Worm (Caenorhabditis elegans) whole organism, young adult: Measurements from ENCODE around the gene F35H10.5.

ENCODE experiments used
- F22D6.2 ChIP-seq: sonication (generic microtip); optimal IDR thresholded peaks from 2 replicates; lab custom pipeline; 2016; ENCODE audit warnings: mild to moderate bottlenecking, missing genetic modification characterization, missing compliant biosample characterization
- F23B12.7 ChIP-seq: sonication (generic microtip); optimal IDR thresholded peaks from 2 replicates; lab custom pipeline; 2017; ENCODE audit warnings: missing genetic modification characterization, mild to moderate bottlenecking, missing compliant biosample characterization, antibody characterized with exemption, moderate library complexity; ENCODE audit not compliant: insufficient read depth
- F37B4.10 ChIP-seq: fragments of 200-800 bp; sonication (Bioruptor generic); IDR thresholded peaks from 2 replicates; pipeline ENCODE4 v1.3.6; 2022; ENCODE audit warnings: missing genetic modification characterization, missing compliant biosample characterization
- F39B2.1 ChIP-seq: fragments of 200-800 bp; sonication (Bioruptor generic); IDR thresholded peaks from 2 replicates; pipeline ENCODE4 v1.3.6; 2022; ENCODE audit warnings: missing genetic modification reagents, missing genetic modification characterization, missing compliant biosample characterization
- K11D2.4 ChIP-seq: fragments of 200-800 bp; sonication (Bioruptor generic); IDR thresholded peaks from 2 replicates; pipeline ENCODE4 v1.3.6; 2022; ENCODE audit warnings: missing genetic modification reagents, missing genetic modification characterization, missing compliant biosample characterization
- T26A5.8 ChIP-seq: sonication (generic microtip); optimal IDR thresholded peaks from 2 replicates; lab custom pipeline; 2016; ENCODE audit warnings: missing genetic modification characterization, missing compliant biosample characterization
- ama-1 ChIP-seq, 3 experiments: fragments of 150-350 bp in 1 of 3; sonication (generic microtip) in 2 of 3; optimal IDR thresholded peaks; 2 replicates each; lab custom pipeline; 2014 to 2018; ENCODE audit warnings: missing biosample characterization in 2 of 3, missing genetic modification characterization in 2 of 3, missing genetic modification reagents in 2 of 3
- aptf-3 ChIP-seq: fragments of 200-800 bp; sonication (Bioruptor generic); IDR thresholded peaks from 2 replicates; pipeline ENCODE4 v1.3.6; 2022; ENCODE audit warnings: missing genetic modification characterization, missing compliant biosample characterization
- attf-5 ChIP-seq: fragments of 200-800 bp; sonication (Bioruptor generic); optimal IDR thresholded peaks from 2 replicates; lab custom pipeline; 2018; ENCODE audit warnings: mild to moderate bottlenecking, missing genetic modification characterization, missing compliant biosample characterization
- cebp-1 ChIP-seq, 2 experiments: fragments of 200-800 bp in 1 of 2; sonication (Bioruptor generic) in 1 of 2; sonication (generic microtip) in 1 of 2; IDR thresholded peaks in 1 of 2; optimal IDR thresholded peaks in 1 of 2; 2 replicates each; pipeline versions ENCODE4 v1.3.6 to Lab custom; 2017 to 2022; ENCODE audit warnings: missing compliant biosample characterization in 2 of 2, missing genetic modification characterization in 2 of 2, mild to moderate bottlenecking in 1 of 2, missing genetic modification reagents in 1 of 2, moderate library complexity in 1 of 2
- ceh-27 ChIP-seq: fragments of 200-800 bp; sonication (Bioruptor generic); optimal IDR thresholded peaks from 2 replicates; lab custom pipeline; 2018; ENCODE audit warnings: mild to moderate bottlenecking, missing genetic modification characterization, moderate library complexity, missing compliant biosample characterization
- ceh-58 ChIP-seq: fragments of 200-800 bp; sonication (Bioruptor generic); IDR thresholded peaks from 2 replicates; pipeline ENCODE4 v1.3.6; 2022; ENCODE audit warnings: missing genetic modification characterization, missing compliant biosample characterization
- die-1 ChIP-seq: sonication (generic microtip); optimal IDR thresholded peaks from 2 replicates; lab custom pipeline; 2016; ENCODE audit warnings: missing genotype, mild to moderate bottlenecking, missing genetic modification characterization, missing compliant biosample characterization
- egrh-3 ChIP-seq: fragments of 200-800 bp; sonication (Bioruptor generic); IDR thresholded peaks from 2 replicates; pipeline ENCODE4 v1.3.6; 2022; ENCODE audit warnings: missing genetic modification reagents, missing genetic modification characterization, missing compliant biosample characterization
- ekl-4 ChIP-seq: fragments of 200-800 bp; sonication (Bioruptor generic); IDR thresholded peaks from 2 replicates; pipeline ENCODE4 v1.3.6; 2022; ENCODE audit warnings: missing genetic modification reagents, missing genetic modification characterization, missing compliant biosample characterization
- ets-4 ChIP-seq: fragments of 200-800 bp; sonication (Bioruptor generic); optimal IDR thresholded peaks from 2 replicates; lab custom pipeline; 2018; ENCODE audit warnings: mild to moderate bottlenecking, missing genetic modification characterization, missing compliant biosample characterization
- hlh-12 ChIP-seq: sonication (generic microtip); optimal IDR thresholded peaks from 2 replicates; lab custom pipeline; 2016; ENCODE audit warnings: missing genetic modification characterization, missing compliant biosample characterization
- hmg-20 ChIP-seq: fragments of 200-800 bp; sonication (Bioruptor generic); IDR thresholded peaks from 2 replicates; pipeline ENCODE4 v1.3.6; 2022; ENCODE audit warnings: missing genetic modification reagents, missing genetic modification characterization, missing compliant biosample characterization
- let-607 ChIP-seq, 2 experiments: fragments of 200-800 bp in 1 of 2; sonication (Bioruptor generic) in 1 of 2; sonication (generic microtip) in 1 of 2; optimal IDR thresholded peaks; 2 replicates each; lab custom pipeline; 2016 to 2018; ENCODE audit warnings: mild to moderate bottlenecking in 2 of 2, missing compliant biosample characterization in 2 of 2, missing genetic modification characterization in 2 of 2, moderate library complexity in 2 of 2, missing genotype in 1 of 2
- lin-54 ChIP-seq: fragments of 200-800 bp; sonication (Bioruptor generic); optimal IDR thresholded peaks from 2 replicates; lab custom pipeline; 2018; ENCODE audit warnings: mild to moderate bottlenecking, missing genetic modification characterization, missing compliant biosample characterization
- madf-3 ChIP-seq: fragments of 200-800 bp; sonication (Bioruptor generic); IDR thresholded peaks from 2 replicates; pipeline ENCODE4 v1.3.6; 2022; ENCODE audit warnings: missing genetic modification reagents, missing genetic modification characterization, missing compliant biosample characterization
- madf-6 ChIP-seq: fragments of 200-800 bp; sonication (Bioruptor generic); IDR thresholded peaks from 2 replicates; pipeline ENCODE4 v1.3.6; 2022; ENCODE audit warnings: missing genetic modification reagents, missing genetic modification characterization, missing compliant biosample characterization
- nhr-120 ChIP-seq: fragments of 200-800 bp; sonication (Bioruptor generic); IDR thresholded peaks from 2 replicates; pipeline ENCODE4 v1.3.6; 2022; ENCODE audit warnings: missing genetic modification characterization, missing compliant biosample characterization
- nhr-27 ChIP-seq: fragments of 200-800 bp; sonication (Bioruptor generic); optimal IDR thresholded peaks from 2 replicates; lab custom pipeline; 2018; ENCODE audit warnings: mild to moderate bottlenecking, missing genetic modification characterization, moderate library complexity, missing compliant biosample characterization
- nhr-90 ChIP-seq: sonication (generic microtip); optimal IDR thresholded peaks from 2 replicates; lab custom pipeline; 2016; ENCODE audit warnings: missing genotype, mild to moderate bottlenecking, missing genetic modification characterization, missing compliant biosample characterization
- pbrm-1 ChIP-seq: fragments of 200-800 bp; sonication (Bioruptor generic); IDR thresholded peaks from 2 replicates; pipeline ENCODE4 v1.3.6; 2022; ENCODE audit warnings: missing genetic modification reagents, missing genetic modification characterization, missing compliant biosample characterization
- rcor-1 ChIP-seq: fragments of 200-800 bp; sonication (Bioruptor generic); IDR thresholded peaks from 2 replicates; pipeline ENCODE4 v1.3.6; 2022; ENCODE audit warnings: missing genetic modification reagents, missing genetic modification characterization, missing compliant biosample characterization
- sea-2 ChIP-seq: fragments of 200-800 bp; sonication (Bioruptor generic); IDR thresholded peaks from 2 replicates; pipeline ENCODE4 v1.3.6; 2022; ENCODE audit warnings: missing genetic modification characterization, missing compliant biosample characterization
- somi-1 ChIP-seq: fragments of 200-800 bp; sonication (Bioruptor generic); optimal IDR thresholded peaks from 2 replicates; lab custom pipeline; 2018; ENCODE audit warnings: mild to moderate bottlenecking, missing genetic modification characterization, missing compliant biosample characterization
- tbx-9 ChIP-seq: sonication (generic microtip); optimal IDR thresholded peaks from 2 replicates; lab custom pipeline; 2016; ENCODE audit warnings: borderline replicate concordance, missing genetic modification characterization, inconsistent platforms, missing compliant biosample characterization
- unc-130 ChIP-seq: sonication (generic microtip); optimal IDR thresholded peaks from 2 replicates; lab custom pipeline; 2016; ENCODE audit warnings: missing genetic modification reagents, missing genetic modification characterization, missing compliant biosample characterization
- zfh-2 ChIP-seq: fragments of 200-800 bp; sonication (Bioruptor generic); conservative IDR thresholded peaks from 2 replicates; pipeline ENCODE4 v1.3.6; 2022; ENCODE audit warnings: missing genetic modification reagents, missing genetic modification characterization, missing compliant biosample characterization
- ztf-18 ChIP-seq: sonication (generic microtip); optimal IDR thresholded peaks from 2 replicates; lab custom pipeline; 2016; ENCODE audit warnings: missing genotype, mild to moderate bottlenecking, missing genetic modification characterization, missing compliant biosample characterization
- ztf-26 ChIP-seq: sonication (generic microtip); optimal IDR thresholded peaks from 2 replicates; lab custom pipeline; 2017; ENCODE audit warnings: missing genetic modification characterization, missing compliant biosample characterization
- ztf-28 ChIP-seq: fragments of 200-800 bp; sonication (Bioruptor generic); IDR thresholded peaks from 2 replicates; pipeline ENCODE4 v1.3.6; 2022; ENCODE audit warnings: missing genetic modification reagents, missing genetic modification characterization, missing compliant biosample characterization

F35H10.5 gene

DNA sequence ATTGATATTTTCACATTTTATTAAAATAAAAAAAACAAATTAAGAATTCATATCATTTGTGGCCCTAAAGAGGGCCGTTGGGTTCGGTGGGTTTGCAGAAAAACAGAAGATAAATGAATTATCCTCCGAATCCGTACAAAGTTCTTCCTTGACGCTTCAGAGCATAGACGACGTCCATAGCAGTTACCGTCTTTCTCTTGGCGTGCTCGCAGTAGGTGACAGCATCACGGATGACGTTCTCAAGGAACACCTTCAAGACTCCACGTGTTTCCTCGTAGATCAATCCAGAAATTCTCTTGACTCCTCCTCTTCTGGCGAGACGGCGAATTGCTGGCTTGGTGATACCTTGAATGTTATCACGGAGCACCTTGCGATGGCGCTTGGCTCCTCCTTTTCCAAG, 33.0 kb downstream of the F35H10.5 start:
- TF ChIP-seq nhr-27 (tag; lab: Kevin White, UChicago) (no peak), let-607 (tag; optimal IDR thresholded peaks at IDR 0.05; lab: Kevin White, UChicago) (no peak), ceh-27 (GFP tag; lab: Kevin White, UChicago) (no peak), F23B12.7 (tag; lab: Kevin White, UChicago) (no peak), somi-1 (GFP tag; lab: Kevin White, UChicago) (no peak), zfh-2 (GFP tag; lab: Robert Waterston, UW) (no peak), F37B4.10 (GFP tag; lab: Robert Waterston, UW) (no peak), rcor-1 (GFP tag; lab: Robert Waterston, UW) (no peak), cebp-1 (GFP tag; IDR thresholded peaks at IDR 0.05; lab: Robert Waterston, UW) (no peak), cebp-1 (tag; optimal IDR thresholded peaks at IDR 0.05; lab: Kevin White, UChicago) (no peak), ceh-58 (GFP tag; lab: Robert Waterston, UW) (no peak), K11D2.4 (GFP tag; lab: Robert Waterston, UW) (no peak), ztf-18 (tag; lab: Kevin White, UChicago) (no peak), ama-1 (optimal IDR thresholded peaks at IDR 0.05; lab: Kevin White, UChicago) (no peak), ama-1 (GFP tag; optimal IDR thresholded peaks at IDR 0.05; lab: Kevin White, UChicago) (no peak), madf-3 (no peak), madf-6 (GFP tag; lab: Robert Waterston, UW) (no peak)

DNA sequence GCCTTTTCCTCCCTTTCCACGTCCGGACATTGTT, 33.2 kb downstream of the F35H10.5 start, which contains the start of gene his-31:
Gene his-31 (minus strand): TSS at position 30 of the 34 bp plus-strand sequence.
- TF ChIP-seq attf-5 (no peak), lin-54 (GFP tag; lab: Kevin White, UChicago) (no peak), nhr-120 (GFP tag; lab: Robert Waterston, UW) (no peak), somi-1 (GFP tag; lab: Kevin White, UChicago) (no peak), unc-130 (GFP tag; lab: Kevin White, UChicago) (no peak), sea-2 (GFP tag; lab: Robert Waterston, UW) (no peak), aptf-3 (GFP tag; lab: Robert Waterston, UW) (no peak)

- TF ChIP-seq pbrm-1 (GFP tag; lab: Robert Waterston, UW), result peak; percentile 44; the same call in 1 of the 2 replicates
- peak; percentile 49; the same call in 1 of the 2 replicates for TF ChIP-seq egrh-3 (GFP tag; lab: Robert Waterston, UW)
- no peak for TF ChIP-seq hmg-20 (GFP tag; lab: Robert Waterston, UW)
- no peak for TF ChIP-seq unc-130 (GFP tag; lab: Kevin White, UChicago)
- TF ChIP-seq die-1 (tag; lab: Kevin White, UChicago), result no peak
- TF ChIP-seq ztf-28 (GFP tag; lab: Robert Waterston, UW), result no peak
- no peak for TF ChIP-seq hlh-12
- no peak for TF ChIP-seq nhr-90 (tag; lab: Kevin White, UChicago)
- TF ChIP-seq attf-5, result no peak
- TF ChIP-seq F39B2.1 (GFP tag; lab: Robert Waterston, UW), result peak; percentile 63; the same call in 1 of the 2 replicates
- no peak for TF ChIP-seq ets-4
- no peak for TF ChIP-seq ztf-26
- peak; percentile 37; the same call in 1 of the 2 replicates for TF ChIP-seq ekl-4
- no peak for TF ChIP-seq T26A5.8 (tag; lab: Kevin White, UChicago)
- no peak for TF ChIP-seq madf-6 (GFP tag; lab: Robert Waterston, UW)
Observed at ce11 chrIV:8333988-8334863, 33.7 kb downstream of the F35H10.5 start, which contains the start of gene his-32. his-32 (plus strand) TSS chrIV:8334305.

DNA sequence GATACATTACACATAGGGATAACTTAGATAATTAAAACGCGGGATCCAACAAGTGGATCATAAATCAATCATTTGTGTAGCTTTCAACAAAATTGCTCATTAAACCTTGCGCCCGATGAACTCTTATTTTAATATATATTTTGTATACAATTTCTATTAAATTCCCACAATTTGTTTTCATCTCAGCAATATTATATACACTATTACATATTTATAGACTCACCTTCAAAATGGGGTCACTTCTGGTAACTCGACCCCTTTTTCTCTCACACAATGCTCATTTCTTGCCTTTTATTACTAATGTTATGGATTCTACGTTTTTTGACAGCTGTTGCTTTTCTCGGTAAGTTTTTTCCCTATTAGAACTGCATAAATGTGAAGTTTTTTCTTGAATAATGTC, 39.1 kb downstream of the F35H10.5 start, which contains the start of gene lgc-6:
Gene lgc-6 (plus strand): TSS at position 301 of the 400 bp plus-strand sequence.
- TF ChIP-seq F22D6.2 (no peak), tbx-9 (tag; lab: Kevin White, UChicago) (no peak)
